Worm (Caenorhabditis elegans): ENCODE measurements around the gene F19C7.2.

- no peak for TF ChIP-seq dao-5 (tag; optimal IDR thresholded peaks at IDR 0.05)
- no peak for TF ChIP-seq him-1 (tag; optimal IDR thresholded peaks at IDR 0.05)
These were observed 37.1 kb upstream of the F19C7.2 start, which contains the start of gene igeg-1 for ce11 chrIV:4562599-4563116.

Measured in whole organism, L4/young adult.